Worm (Caenorhabditis elegans): Measurements from ENCODE around the gene egl-23.

- no peak for TF ChIP-seq pha-4 (tag; optimal IDR thresholded peaks at IDR 0.05)
- no peak for TF ChIP-seq tbp1 (GFP tag; optimal IDR thresholded peaks at IDR 0.05)
- TF ChIP-seq hlh-12 (tag; optimal IDR thresholded peaks at IDR 0.05) = no peak
- no peak for TF ChIP-seq ccch-3 (GFP tag; optimal IDR thresholded peaks at IDR 0.05)
- TF ChIP-seq pbrm-1 (GFP tag; IDR thresholded peaks at IDR 0.05) = no peak
- TF ChIP-seq sdz-38 (tag; optimal IDR thresholded peaks at IDR 0.05) = no peak
- no peak for TF ChIP-seq somi-1 (GFP tag; optimal IDR thresholded peaks at IDR 0.05)
- TF ChIP-seq F37B4.10 (GFP tag; IDR thresholded peaks at IDR 0.05) = no peak
- no peak for TF ChIP-seq akir-1 (GFP tag; optimal IDR thresholded peaks at IDR 0.05)
- no peak for TF ChIP-seq ztf-6 (GFP tag; IDR thresholded peaks at IDR 0.05)
- TF ChIP-seq attf-3 (GFP tag; conservative IDR thresholded peaks at IDR 0.05) = no peak
- no peak for TF ChIP-seq cebp-2 (GFP tag; IDR thresholded peaks at IDR 0.05)
- TF ChIP-seq madf-8 (GFP tag; conservative IDR thresholded peaks at IDR 0.05) = no peak
- TF ChIP-seq mel-28 (tag; optimal IDR thresholded peaks at IDR 0.05; ENCODE audit: borderline replicate concordance) = no peak
Observed at ce11 chrIV:13989875-13990274, 994 bp downstream of the egl-23 start.
